Fruit fly (Drosophila melanogaster) whole organism, embryonic: Measurements from ENCODE around the gene Alg2.

ENCODE experiments used
- B-H1 ChIP-seq: fragments of 200-800 bp; sonication (Bioruptor generic); IDR thresholded peaks from 3 replicates; pipeline ENCODE4 v1.3.6; 2022; ENCODE audit warnings: missing biosample characterization, missing genetic modification characterization
- CG10366 ChIP-seq: fragments of 200-800 bp; sonication (Bioruptor generic); IDR thresholded peaks from 2 replicates; pipeline ENCODE4 v1.3.6; 2022; ENCODE audit warnings: missing biosample characterization, missing genetic modification characterization
- CG11085 ChIP-seq: fragments of 200-800 bp; sonication (Bioruptor generic); IDR thresholded peaks from 2 replicates; pipeline ENCODE4 v1.3.6; 2022; ENCODE audit warnings: missing biosample characterization, missing genetic modification characterization
- CG12299 ChIP-seq: fragments of 200-800 bp; sonication (Bioruptor generic); optimal IDR thresholded peaks from 2 replicates; lab custom pipeline; 2018; ENCODE audit warnings: missing biosample characterization, mild to moderate bottlenecking, missing genetic modification characterization
- CG16813 ChIP-seq: fragments of 200-800 bp; sonication (Bioruptor generic); IDR thresholded peaks from 3 replicates; pipeline ENCODE4 v1.3.6; 2022; ENCODE audit warnings: missing biosample characterization, missing genetic modification characterization; ENCODE audit not compliant: partially characterized antibody
- CG17829 ChIP-seq: fragments of 200-800 bp; optimal IDR thresholded peaks from 2 replicates; lab custom pipeline; 2019; ENCODE audit warnings: missing biosample characterization, mild to moderate bottlenecking, missing genetic modification characterization, moderate library complexity
- CG2712 ChIP-seq: fragments of 200-800 bp; optimal IDR thresholded peaks from 3 replicates; lab custom pipeline; 2019; ENCODE audit warnings: missing biosample characterization, mild to moderate bottlenecking, missing genetic modification characterization, moderate library complexity
- CG34376 ChIP-seq: fragments of 200-800 bp; sonication (Bioruptor generic); optimal IDR thresholded peaks from 2 replicates; lab custom pipeline; 2018; ENCODE audit warnings: missing biosample characterization, mild to moderate bottlenecking, missing genetic modification characterization
- CG42726 ChIP-seq: fragments of 200-800 bp; sonication (Bioruptor generic); IDR thresholded peaks from 2 replicates; pipeline ENCODE4 v1.3.6; 2022; ENCODE audit warnings: missing biosample characterization, missing genetic modification characterization; ENCODE audit not compliant: partially characterized antibody
- CG4617 ChIP-seq: fragments of 200-800 bp; sonication (Bioruptor generic); optimal IDR thresholded peaks from 3 replicates; lab custom pipeline; 2016; ENCODE audit warnings: missing biosample characterization, missing genetic modification characterization, borderline replicate concordance
- CG5180 ChIP-seq: fragments of 200-800 bp; sonication (Bioruptor generic); optimal IDR thresholded peaks from 3 replicates; lab custom pipeline; 2017; ENCODE audit warnings: missing biosample characterization, missing genetic modification characterization, mild to moderate bottlenecking, moderate library complexity, missing genetic modification reagents
- CG8388 ChIP-seq: fragments of 200-800 bp; sonication (Bioruptor generic); optimal IDR thresholded peaks from 2 replicates; lab custom pipeline; 2019; ENCODE audit warnings: missing biosample characterization, mild to moderate bottlenecking, missing genetic modification characterization, moderate library complexity
- CG8944 ChIP-seq: fragments of 200-800 bp; sonication (Bioruptor generic); optimal IDR thresholded peaks from 3 replicates; lab custom pipeline; 2016; ENCODE audit warnings: missing biosample characterization, missing genetic modification characterization
- CG9215 ChIP-seq: fragments of 200-800 bp; sonication (Bioruptor generic); IDR thresholded peaks from 2 replicates; pipeline ENCODE4 v1.3.6; 2022; ENCODE audit warnings: missing biosample characterization, missing genetic modification characterization
- CG9876 ChIP-seq: fragments of 200-800 bp; sonication (Bioruptor generic); optimal IDR thresholded peaks from 2 replicates; lab custom pipeline; 2016; ENCODE audit warnings: missing biosample characterization, missing genetic modification characterization
- D19A ChIP-seq: fragments of 200-800 bp; optimal IDR thresholded peaks from 3 replicates; lab custom pipeline; 2019; ENCODE audit warnings: missing biosample characterization, mild to moderate bottlenecking, missing genetic modification characterization, moderate library complexity
- Dad ChIP-seq: fragments of 200-800 bp; sonication (Bioruptor generic); optimal IDR thresholded peaks from 3 replicates; lab custom pipeline; 2016; ENCODE audit warnings: missing biosample characterization, missing genetic modification characterization
- Dref ChIP-seq: fragments of 200-800 bp; sonication (Bioruptor generic); IDR thresholded peaks from 2 replicates; pipeline ENCODE4 v1.3.6; 2022; ENCODE audit warnings: missing biosample characterization, missing genetic modification characterization
- E2f1 ChIP-seq: fragments of 200-800 bp; sonication (Bioruptor generic); IDR thresholded peaks from 2 replicates; pipeline ENCODE4 v1.3.6; 2022; ENCODE audit warnings: missing biosample characterization, missing genetic modification characterization
- ERR ChIP-seq: fragments of 200-800 bp; sonication (Bioruptor generic); optimal IDR thresholded peaks from 2 replicates; lab custom pipeline; 2016; ENCODE audit warnings: missing biosample characterization, missing genetic modification characterization
- Gsc ChIP-seq: fragments of 200-800 bp; sonication (Bioruptor generic); IDR thresholded peaks from 2 replicates; pipeline ENCODE4 v1.3.6; 2022; ENCODE audit warnings: missing biosample characterization, missing genetic modification characterization
- Hand ChIP-seq: fragments of 200-800 bp; sonication (Bioruptor generic); optimal IDR thresholded peaks from 2 replicates; lab custom pipeline; 2017; ENCODE audit warnings: mild to moderate bottlenecking, missing biosample characterization, missing genetic modification reagents, missing genetic modification characterization
- Jarid2 ChIP-seq: fragments of 200-800 bp; sonication (Bioruptor generic); optimal IDR thresholded peaks from 3 replicates; lab custom pipeline; 2017; ENCODE audit warnings: mild to moderate bottlenecking, missing biosample characterization, missing genetic modification reagents, missing genetic modification characterization
- Meics ChIP-seq: fragments of 200-800 bp; sonication (Bioruptor generic); optimal IDR thresholded peaks from 2 replicates; lab custom pipeline; 2017; ENCODE audit warnings: missing biosample characterization, mild to moderate bottlenecking, missing genetic modification characterization
- Opbp ChIP-seq: fragments of 200-800 bp; sonication (Bioruptor generic); IDR thresholded peaks from 3 replicates; pipeline ENCODE4 v1.3.6; 2022; ENCODE audit warnings: missing biosample characterization, missing genetic modification characterization; ENCODE audit not compliant: partially characterized antibody
- Ptx1 ChIP-seq: fragments of 200-800 bp; sonication (Bioruptor generic); IDR thresholded peaks from 2 replicates; pipeline ENCODE4 v1.3.6; 2022; ENCODE audit warnings: missing biosample characterization, missing genetic modification characterization
- Usf ChIP-seq: fragments of 200-800 bp; sonication (Bioruptor generic); optimal IDR thresholded peaks from 2 replicates; lab custom pipeline; 2017; ENCODE audit warnings: missing genotype, missing biosample characterization, missing genetic modification characterization
- ab ChIP-seq: fragments of 200-800 bp; sonication (Bioruptor generic); optimal IDR thresholded peaks from 2 replicates; lab custom pipeline; 2016; ENCODE audit warnings: missing biosample characterization, missing genetic modification characterization
- amos ChIP-seq: fragments of 200-800 bp; sonication (Bioruptor generic); IDR thresholded peaks from 2 replicates; pipeline ENCODE4 v1.3.6; 2022; ENCODE audit warnings: missing biosample characterization, missing genetic modification characterization; ENCODE audit not compliant: partially characterized antibody
- aop ChIP-seq: fragments of 200-800 bp; sonication (Bioruptor generic); IDR thresholded peaks from 2 replicates; pipeline ENCODE4 v1.3.6; 2022; ENCODE audit warnings: missing biosample characterization, missing genetic modification characterization
- br ChIP-seq: fragments of >200 bp; optimal IDR thresholded peaks from 2 replicates; lab custom pipeline; 2017
- chif ChIP-seq, 2 experiments: fragments of 200-800 bp; sonication (Bioruptor generic); optimal IDR thresholded peaks; 3 replicates each; lab custom pipeline; 2016; ENCODE audit warnings: missing biosample characterization in 2 of 2, missing genetic modification characterization in 2 of 2
- corto ChIP-seq: fragments of 200-800 bp; sonication (Bioruptor generic); optimal IDR thresholded peaks from 2 replicates; lab custom pipeline; 2016; ENCODE audit warnings: missing biosample characterization, mild to moderate bottlenecking, missing genetic modification characterization, moderate library complexity
- cwo ChIP-seq: fragments of 200-800 bp; sonication (Bioruptor generic); optimal IDR thresholded peaks from 3 replicates; lab custom pipeline; 2017; ENCODE audit warnings: missing biosample characterization, missing genetic modification characterization, mild to moderate bottlenecking, moderate library complexity, missing genetic modification reagents
- da ChIP-seq: fragments of 200-800 bp; sonication (Bioruptor generic); optimal IDR thresholded peaks from 2 replicates; lab custom pipeline; 2016; ENCODE audit warnings: missing biosample characterization, missing genetic modification characterization
- en ChIP-seq: fragments of 200-800 bp; sonication (Bioruptor generic); optimal IDR thresholded peaks from 2 replicates; lab custom pipeline; 2016; ENCODE audit warnings: missing biosample characterization, missing genetic modification characterization
- fu2 ChIP-seq: fragments of 200-800 bp; sonication (Bioruptor generic); optimal IDR thresholded peaks from 2 replicates; lab custom pipeline; 2016; ENCODE audit warnings: missing biosample characterization, missing genetic modification characterization
- gce ChIP-seq: fragments of 200-800 bp; sonication (Bioruptor generic); IDR thresholded peaks from 3 replicates; pipeline ENCODE4 v1.3.6; 2022; ENCODE audit warnings: missing biosample characterization, missing genetic modification characterization
- gsb-n ChIP-seq: fragments of 200-800 bp; sonication (Bioruptor generic); optimal IDR thresholded peaks from 3 replicates; lab custom pipeline; 2018; ENCODE audit warnings: missing biosample characterization, mild to moderate bottlenecking, missing genetic modification characterization
- psq ChIP-seq: fragments of 200-800 bp; sonication (Bioruptor generic); optimal IDR thresholded peaks from 2 replicates; lab custom pipeline; 2017; ENCODE audit warnings: missing biosample characterization, missing genetic modification characterization
- row ChIP-seq: fragments of 200-800 bp; sonication (Bioruptor generic); IDR thresholded peaks from 3 replicates; pipeline ENCODE4 v1.3.6; 2022; ENCODE audit warnings: missing biosample characterization, missing genetic modification characterization
- salm ChIP-seq: fragments of 200-800 bp; sonication (Bioruptor generic); optimal IDR thresholded peaks from 2 replicates; lab custom pipeline; 2018; ENCODE audit warnings: missing biosample characterization, mild to moderate bottlenecking, missing genetic modification characterization
- schlank ChIP-seq: fragments of 200-800 bp; sonication (Bioruptor generic); optimal IDR thresholded peaks from 2 replicates; lab custom pipeline; 2018; ENCODE audit warnings: missing biosample characterization, mild to moderate bottlenecking, missing genetic modification characterization
- sna ChIP-seq: fragments of 200-800 bp; sonication (Bioruptor generic); IDR thresholded peaks from 2 replicates; pipeline ENCODE4 v1.3.6; 2022; ENCODE audit warnings: missing biosample characterization, missing genetic modification characterization; ENCODE audit not compliant: partially characterized antibody
- sqz ChIP-seq: fragments of 200-800 bp; sonication (Bioruptor generic); optimal IDR thresholded peaks from 3 replicates; lab custom pipeline; 2018; ENCODE audit warnings: missing biosample characterization, mild to moderate bottlenecking, missing genetic modification characterization
- ssp ChIP-seq: fragments of 200-800 bp; sonication (Bioruptor generic); IDR thresholded peaks from 2 replicates; pipeline ENCODE4 v1.3.6; 2022; ENCODE audit warnings: missing biosample characterization, missing genetic modification characterization
- tna ChIP-seq: fragments of 200-800 bp; sonication (Bioruptor generic); IDR thresholded peaks from 2 replicates; pipeline ENCODE4 v1.3.6; 2022; ENCODE audit warnings: missing biosample characterization, missing genetic modification characterization; ENCODE audit not compliant: partially characterized antibody
- tx ChIP-seq: fragments of 200-800 bp; sonication (Bioruptor generic); optimal IDR thresholded peaks from 2 replicates; lab custom pipeline; 2016; ENCODE audit warnings: missing biosample characterization, missing genetic modification characterization
- usp ChIP-seq: fragments of >200 bp; optimal IDR thresholded peaks from 2 replicates; lab custom pipeline; 2017; ENCODE audit warnings: missing biosample characterization, missing genetic modification characterization
- vnd ChIP-seq: fragments of 200-800 bp; sonication (Bioruptor generic); IDR thresholded peaks from 3 replicates; pipeline ENCODE4 v1.3.6; 2022; ENCODE audit warnings: missing biosample characterization, missing genetic modification characterization; ENCODE audit not compliant: partially characterized antibody
- zfh2 ChIP-seq: fragments of 200-800 bp; sonication (Bioruptor generic); optimal IDR thresholded peaks from 2 replicates; lab custom pipeline; 2016; ENCODE audit warnings: missing biosample characterization, missing genetic modification characterization

Alg2 gene

DNA sequence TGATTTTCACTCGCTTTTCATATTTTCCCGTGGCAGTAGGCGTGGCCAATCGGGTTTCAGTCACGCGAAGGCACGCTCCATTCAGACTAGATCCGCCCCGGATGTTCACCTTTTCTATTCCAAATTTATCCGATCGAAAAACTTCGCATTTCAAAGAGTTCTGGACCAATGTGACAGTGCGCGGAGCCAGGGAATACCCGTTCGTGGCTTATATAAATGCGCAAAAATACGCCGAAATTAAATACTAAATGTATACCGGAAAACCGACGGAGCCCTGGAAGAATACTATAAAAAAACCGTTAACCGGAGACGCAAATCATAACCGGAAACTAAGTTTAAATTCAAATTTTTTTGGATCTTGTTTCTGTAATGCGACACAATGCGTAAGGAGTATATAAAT is 16.1 kb upstream of the Alg2 start, which contains the start of gene promL (continued):
- TF ChIP-seq cwo (GFP tag; lab: Kevin White, UChicago) (peak; percentile 17), en (GFP tag; lab: Kevin White, UChicago) (peak; percentile 7), ssp (GFP tag; lab: Robert Waterston, UW) (no peak), aop (GFP tag; lab: Robert Waterston, UW) (no peak), chif (GFP tag; optimal IDR thresholded peaks at IDR 0.05; lab: Kevin White, UChicago) (peak; percentile 12 to 38), usp (GFP tag; lab: Kevin White, UChicago) (no peak), CG8388 (peak; percentile 34), tx (GFP tag; lab: Kevin White, UChicago) (no peak), sqz (peak; percentile 40), Ptx1 (GFP tag; lab: Robert Waterston, UW) (peak; percentile 32; the same call in 1 of the 2 replicates), salm (tag; lab: Kevin White, UChicago) (peak; percentile 66), da (GFP tag; lab: Kevin White, UChicago) (no peak), schlank (tag; lab: Kevin White, UChicago) (no peak), row (GFP tag; lab: Robert Waterston, UW) (0 out of 3 replicates have a peak, but pooled peaks have one; percentile 31), CG34376 (GFP tag; lab: Kevin White, UChicago) (peak; percentile 75), CG5180 (GFP tag; lab: Kevin White, UChicago) (peak; percentile 27), Hand (peak; percentile 18), CG9215 (GFP tag; lab: Robert Waterston, UW) (no peak), vnd (no peak), sna (no peak), CG8944 (GFP tag; lab: Kevin White, UChicago) (no peak), D19A (peak; percentile 53), amos (no peak; the same call in 1 of the 2 replicates), zfh2 (GFP tag; lab: Kevin White, UChicago) (peak; percentile 6), CG17829 (tag; lab: Kevin White, UChicago) (peak; percentile 75), ERR (GFP tag; lab: Kevin White, UChicago) (peak; percentile 12), Gsc (GFP tag; lab: Robert Waterston, UW) (no peak), br (no peak), B-H1 (no peak), E2f1 (GFP tag; lab: Robert Waterston, UW) (no peak), gce (GFP tag; lab: Robert Waterston, UW) (no peak), tna (GFP tag; lab: Robert Waterston, UW) (no peak), Dad (GFP tag; lab: Kevin White, UChicago) (peak; percentile 13), Meics (peak; percentile 80), CG10366 (peak; percentile 35; the same call in 1 of the 2 replicates), psq (GFP tag; lab: Kevin White, UChicago) (no peak), CG42726 (GFP tag; lab: Robert Waterston, UW) (peak; percentile 48; the same call in 1 of the 2 replicates), CG9876 (GFP tag; lab: Kevin White, UChicago) (no peak), Dref (no peak), CG4617 (peak; percentile 74), ab (GFP tag; lab: Kevin White, UChicago) (no peak), Usf (GFP tag; lab: Kevin White, UChicago) (no peak), CG2712 (tag; lab: Kevin White, UChicago) (peak; percentile 64), Jarid2 (GFP tag; lab: Kevin White, UChicago) (peak; percentile 77), CG11085 (GFP tag; lab: Robert Waterston, UW) (no peak), gsb-n (tag; lab: Kevin White, UChicago) (peak; percentile 67), CG16813 (GFP tag; lab: Robert Waterston, UW) (no peak), fu2 (GFP tag; lab: Kevin White, UChicago) (no peak), CG12299 (tag; lab: Kevin White, UChicago) (peak; percentile 48), Opbp (GFP tag; lab: Robert Waterston, UW) (peak; percentile 61; the same call in 2 of the 3 replicates), corto (GFP tag; lab: Kevin White, UChicago) (peak; percentile 34)
